Worm (Caenorhabditis elegans) whole organism, L3 larva: ENCODE measurements around the gene mel-32.

ENCODE experiments used
- R02D3.7 ChIP-seq: fragments of 150-350 bp; optimal IDR thresholded peaks from 2 replicates; lab custom pipeline; 2014; ENCODE audit warnings: missing biosample characterization, missing genetic modification characterization
- ZK546.5 ChIP-seq: sonication (generic microtip); optimal IDR thresholded peaks from 2 replicates; lab custom pipeline; 2017; ENCODE audit warnings: missing biosample characterization, missing genetic modification characterization
- ama-1 ChIP-seq: fragments of 150-350 bp; optimal IDR thresholded peaks from 2 replicates; lab custom pipeline; 2018
- ceh-16 ChIP-seq: sonication (generic microtip); optimal IDR thresholded peaks from 2 replicates; lab custom pipeline; 2017; ENCODE audit warnings: missing biosample characterization, missing genetic modification characterization
- ceh-28 ChIP-seq: fragments of 150-350 bp; optimal IDR thresholded peaks from 2 replicates; lab custom pipeline; 2014; ENCODE audit warnings: missing biosample characterization, missing genetic modification reagents, missing genetic modification characterization
- ceh-9 ChIP-seq: sonication (generic microtip); optimal IDR thresholded peaks from 2 replicates; lab custom pipeline; 2018; ENCODE audit warnings: missing biosample characterization, missing genetic modification characterization
- daf-12 ChIP-seq: fragments of 150-350 bp; optimal IDR thresholded peaks from 2 replicates; lab custom pipeline; 2014; ENCODE audit warnings: missing biosample characterization, missing genetic modification reagents, missing genetic modification characterization
- egl-27 ChIP-seq: sonication (generic microtip); optimal IDR thresholded peaks from 4 replicates; lab custom pipeline; 2017; ENCODE audit warnings: missing biosample characterization, missing genetic modification reagents, missing genetic modification characterization
- egl-5 ChIP-seq: fragments of 150-350 bp; optimal IDR thresholded peaks from 2 replicates; lab custom pipeline; 2017; ENCODE audit warnings: missing biosample characterization, missing genetic modification reagents, missing genetic modification characterization, inconsistent platforms
- elt-2 ChIP-seq: sonication (generic microtip); optimal IDR thresholded peaks from 2 replicates; lab custom pipeline; 2016; ENCODE audit warnings: missing genetic modification reagents, mild to moderate bottlenecking, missing genetic modification characterization, missing compliant biosample characterization
- elt-3 ChIP-seq, 3 experiments: fragments of 150-350 bp in 1 of 3; sonication (generic microtip) in 2 of 3; optimal IDR thresholded peaks; 2 replicates in 2 of 3; 4 replicates in 1 of 3; lab custom pipeline; 2014 to 2017; ENCODE audit warnings: missing biosample characterization in 3 of 3, missing genetic modification characterization in 3 of 3
- fkh-10 ChIP-seq: sonication (generic microtip); optimal IDR thresholded peaks from 2 replicates; lab custom pipeline; 2017; ENCODE audit warnings: missing biosample characterization, missing genetic modification reagents, missing genetic modification characterization
- fkh-2 ChIP-seq: fragments of 150-350 bp; optimal IDR thresholded peaks from 2 replicates; lab custom pipeline; 2014; ENCODE audit warnings: missing biosample characterization, missing genetic modification reagents, missing genetic modification characterization
- fos-1 ChIP-seq: fragments of 150-350 bp; optimal IDR thresholded peaks from 2 replicates; lab custom pipeline; 2014; ENCODE audit warnings: missing biosample characterization, missing genetic modification characterization
- hmg-11 ChIP-seq: sonication (generic microtip); optimal IDR thresholded peaks from 2 replicates; lab custom pipeline; 2016; ENCODE audit warnings: missing genetic modification characterization, missing compliant biosample characterization
- jun-1 ChIP-seq: fragments of 150-350 bp; optimal IDR thresholded peaks from 2 replicates; lab custom pipeline; 2014; ENCODE audit warnings: missing biosample characterization, missing genetic modification reagents, missing genetic modification characterization
- lin-15B ChIP-seq: fragments of 150-350 bp; optimal IDR thresholded peaks from 2 replicates; lab custom pipeline; 2014; ENCODE audit warnings: missing biosample characterization, missing genetic modification characterization
- lin-39 ChIP-seq: fragments of 150-350 bp; optimal IDR thresholded peaks from 2 replicates; lab custom pipeline; 2018; ENCODE audit warnings: missing biosample characterization, missing genetic modification reagents, missing genetic modification characterization
- lsy-12 ChIP-seq: sonication (generic microtip); optimal IDR thresholded peaks from 2 replicates; lab custom pipeline; 2016; ENCODE audit warnings: mild to moderate bottlenecking, missing genetic modification characterization, missing compliant biosample characterization
- mdl-1 ChIP-seq: fragments of 150-350 bp; optimal IDR thresholded peaks from 2 replicates; lab custom pipeline; 2014; ENCODE audit warnings: missing biosample characterization, missing genetic modification characterization
- mml-1 ChIP-seq: fragments of 150-350 bp; sonication (generic microtip); optimal IDR thresholded peaks from 3 replicates; lab custom pipeline; 2014; ENCODE audit warnings: missing biosample characterization, missing genetic modification characterization
- nfya-1 ChIP-seq: sonication (generic microtip); optimal IDR thresholded peaks from 2 replicates; lab custom pipeline; 2017; ENCODE audit warnings: missing genetic modification characterization, mild to moderate bottlenecking, missing compliant biosample characterization, antibody characterized with exemption, moderate library complexity; ENCODE audit not compliant: insufficient read depth
- nhr-11 ChIP-seq: fragments of 150-350 bp; optimal IDR thresholded peaks from 2 replicates; lab custom pipeline; 2014; ENCODE audit warnings: missing biosample characterization, missing genetic modification characterization
- nhr-12 ChIP-seq: fragments of 150-350 bp; optimal IDR thresholded peaks from 2 replicates; lab custom pipeline; 2014; ENCODE audit warnings: missing biosample characterization, missing genetic modification characterization
- nhr-23 ChIP-seq: fragments of 150-350 bp; optimal IDR thresholded peaks from 2 replicates; lab custom pipeline; 2014; ENCODE audit warnings: missing biosample characterization, missing genetic modification reagents, missing genetic modification characterization
- nhr-237 ChIP-seq: fragments of 150-350 bp; optimal IDR thresholded peaks from 2 replicates; lab custom pipeline; 2014; ENCODE audit warnings: missing biosample characterization, missing genetic modification characterization
- nhr-25 ChIP-seq: sonication (generic microtip); optimal IDR thresholded peaks from 2 replicates; lab custom pipeline; 2017; ENCODE audit warnings: missing biosample characterization, missing genetic modification characterization
- nhr-28 ChIP-seq: fragments of 150-350 bp; optimal IDR thresholded peaks from 2 replicates; lab custom pipeline; 2014; ENCODE audit warnings: missing biosample characterization, missing genetic modification characterization
- nhr-43 ChIP-seq: sonication (generic microtip); optimal IDR thresholded peaks from 2 replicates; lab custom pipeline; 2016; ENCODE audit warnings: mild to moderate bottlenecking, missing genetic modification characterization, missing compliant biosample characterization; ENCODE audit not compliant: poor library complexity, severe bottlenecking
- nhr-77 ChIP-seq: fragments of 150-350 bp; optimal IDR thresholded peaks from 2 replicates; lab custom pipeline; 2014; ENCODE audit warnings: missing biosample characterization, missing genetic modification characterization
- pha-4 ChIP-seq: fragments of 150-350 bp; optimal IDR thresholded peaks from 2 replicates; lab custom pipeline; 2014; ENCODE audit warnings: missing biosample characterization, missing genetic modification reagents, missing genetic modification characterization
- pqm-1 ChIP-seq: fragments of 150-350 bp; optimal IDR thresholded peaks from 2 replicates; lab custom pipeline; 2017; ENCODE audit warnings: missing biosample characterization, missing genetic modification characterization, inconsistent platforms
- sea-2 ChIP-seq: fragments of 150-350 bp; sonication (generic microtip); optimal IDR thresholded peaks from 4 replicates; lab custom pipeline; 2014; ENCODE audit warnings: missing biosample characterization, missing genetic modification reagents, missing genetic modification characterization
- skn-1 ChIP-seq: fragments of 150-350 bp; optimal IDR thresholded peaks from 2 replicates; lab custom pipeline; 2014; ENCODE audit warnings: missing biosample characterization, missing genetic modification characterization
- snpc-4 ChIP-seq: fragments of 150-350 bp; optimal IDR thresholded peaks from 2 replicates; lab custom pipeline; 2014; ENCODE audit warnings: missing biosample characterization, missing genetic modification characterization
- tbx-2 ChIP-seq: sonication (generic microtip); optimal IDR thresholded peaks from 2 replicates; lab custom pipeline; 2016; ENCODE audit warnings: mild to moderate bottlenecking, missing genetic modification characterization, missing compliant biosample characterization
- unc-62 ChIP-seq: fragments of 150-350 bp; sonication (generic microtip); optimal IDR thresholded peaks from 4 replicates; lab custom pipeline; 2014; ENCODE audit warnings: missing biosample characterization, missing genetic modification reagents, missing genetic modification characterization
- zag-1 ChIP-seq: fragments of 150-350 bp; optimal IDR thresholded peaks from 2 replicates; lab custom pipeline; 2014; ENCODE audit warnings: missing biosample characterization, missing genetic modification characterization
- ztf-11 ChIP-seq: fragments of 150-350 bp; optimal IDR thresholded peaks from 2 replicates; lab custom pipeline; 2014; ENCODE audit warnings: missing biosample characterization, missing genetic modification characterization

mel-32 gene

DNA sequence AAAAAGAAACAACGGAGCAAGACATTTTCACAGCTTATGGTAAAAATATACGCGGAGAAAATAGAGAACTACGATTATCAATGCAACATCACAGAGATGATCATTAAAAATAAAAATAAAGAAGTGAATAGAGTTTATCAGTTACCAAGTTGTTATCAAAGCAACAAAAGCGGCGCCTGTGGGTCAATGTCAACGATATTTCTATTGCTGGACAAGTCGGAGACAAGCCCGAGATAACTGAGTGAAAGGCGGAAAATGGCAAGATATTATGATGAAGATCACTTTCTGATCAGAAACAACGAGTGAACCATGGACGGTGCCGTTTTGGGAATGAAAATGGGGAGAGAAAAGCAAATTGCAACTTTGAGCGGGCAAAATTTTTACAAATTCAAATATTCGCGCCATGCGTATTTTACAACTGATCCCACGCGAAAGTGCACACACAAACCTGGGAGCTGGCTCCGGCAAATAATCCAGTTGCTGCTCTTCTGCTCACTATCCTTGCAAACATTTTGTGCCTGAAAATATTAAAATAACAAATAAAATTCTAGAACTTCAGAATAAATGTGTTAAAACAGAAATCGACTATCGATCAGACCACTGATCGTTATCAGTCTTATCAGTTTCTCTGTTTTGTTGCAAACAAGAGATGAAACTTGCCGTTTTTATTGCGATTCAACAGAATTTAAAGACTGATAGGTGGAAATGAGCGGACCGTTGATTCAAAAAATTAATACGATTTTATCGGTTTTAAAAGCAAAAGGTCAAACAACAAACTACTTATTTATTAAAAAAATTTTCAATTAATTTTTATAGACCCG lies at the start of gene mel-32:
Gene mel-32, minus strand, starts transcription at position 696 of the 821 bp plus-strand sequence.
- TF ChIP-seq ceh-28 (tag; lab: Kevin White, UChicago) (peak; percentile 15), tbx-2 (tag; lab: Kevin White, UChicago) (no peak), nhr-11 (tag; lab: Kevin White, UChicago) (no peak), nhr-28 (no peak), mml-1 (tag; lab: Kevin White, UChicago) (no peak), ZK546.5 (tag; lab: Kevin White, UChicago) (no peak), lin-15B (tag; lab: Kevin White, UChicago) (peak; percentile 16), mdl-1 (tag; lab: Kevin White, UChicago) (no peak), snpc-4 (tag; lab: Kevin White, UChicago) (no peak), nhr-23 (tag; lab: Kevin White, UChicago) (no peak), pqm-1 (peak; percentile 67), elt-3 (tag; optimal IDR thresholded peaks at IDR 0.05; lab: Kevin White, UChicago) (no peak), ceh-16 (tag; lab: Kevin White, UChicago) (no peak), R02D3.7 (no peak), nhr-43 (tag; lab: Kevin White, UChicago) (no peak), sea-2 (GFP tag; lab: Kevin White, UChicago) (no peak), nhr-237 (tag; lab: Kevin White, UChicago) (no peak), lin-39 (tag; lab: Kevin White, UChicago) (no peak), skn-1 (tag; lab: Kevin White, UChicago) (no peak), nhr-77 (tag; lab: Kevin White, UChicago) (no peak), hmg-11 (no peak), elt-2 (tag; lab: Kevin White, UChicago) (peak; percentile 84), nhr-12 (tag; lab: Kevin White, UChicago) (no peak), egl-27 (tag; lab: Kevin White, UChicago) (no peak), pha-4 (tag; lab: Kevin White, UChicago) (peak; percentile 48), lsy-12 (tag; lab: Kevin White, UChicago) (no peak), ama-1 (peak; percentile 22), zag-1 (tag; lab: Kevin White, UChicago) (no peak), ztf-11 (tag; lab: Kevin White, UChicago) (no peak), daf-12 (tag; lab: Kevin White, UChicago) (no peak), ceh-9 (tag; lab: Kevin White, UChicago) (no peak), nfya-1 (tag; lab: Kevin White, UChicago) (no peak), fkh-2 (tag; lab: Kevin White, UChicago) (no peak), unc-62 (GFP tag; lab: Kevin White, UChicago) (no peak), nhr-25 (tag; lab: Kevin White, UChicago) (no peak)

DNA sequence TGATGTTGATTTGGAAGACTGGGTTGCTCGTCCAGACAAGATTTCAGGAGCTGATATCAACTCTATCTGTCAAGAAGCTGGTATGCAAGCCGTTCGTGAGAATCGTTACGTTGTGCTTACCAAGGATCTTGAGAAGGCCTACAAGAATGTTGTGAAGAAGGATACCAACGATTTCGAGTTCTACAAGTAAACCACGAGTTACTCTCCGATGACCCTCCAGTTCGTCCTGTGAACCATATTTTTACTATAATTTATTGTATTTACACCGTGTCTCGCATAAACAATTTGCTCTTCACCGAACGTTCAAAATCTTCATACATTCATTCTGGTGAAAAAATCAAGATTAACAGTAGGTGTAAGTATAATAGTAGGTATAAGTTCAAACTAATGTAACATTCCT lies 48.2 kb upstream of the mel-32 start:
- TF ChIP-seq lin-15B (tag; lab: Kevin White, UChicago): no peak
- TF ChIP-seq nhr-77 (tag; lab: Kevin White, UChicago): no peak

DNA sequence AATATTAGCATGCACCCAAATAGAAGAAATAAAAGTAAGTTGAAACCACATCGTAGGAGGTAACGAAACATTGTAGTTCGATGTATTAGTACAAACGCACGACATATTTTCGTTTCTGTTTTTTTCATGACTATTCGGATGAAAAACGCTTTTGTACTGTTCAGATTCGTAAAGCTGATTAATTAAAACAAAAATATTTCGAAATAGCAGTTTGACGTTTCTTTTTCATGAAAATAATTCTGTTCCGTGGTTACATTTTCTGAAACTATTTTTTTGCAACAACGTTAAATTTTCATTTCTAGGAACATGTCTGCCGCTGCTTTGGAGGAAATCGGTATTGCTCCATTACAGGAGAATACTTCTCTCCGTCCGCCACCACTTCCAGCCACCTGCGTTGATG lies 46.7 kb upstream of the mel-32 start, which contains the start of gene rpt-3:
Gene rpt-3, plus strand, starts transcription at position 301 of the 400 bp plus-strand sequence.
- no peak for TF ChIP-seq egl-5 (tag; lab: Kevin White, UChicago)
- no peak for TF ChIP-seq nhr-25 (tag; lab: Kevin White, UChicago)
- TF ChIP-seq mdl-1 (tag; lab: Kevin White, UChicago): no peak
- no peak for TF ChIP-seq nhr-23 (tag; lab: Kevin White, UChicago)
- TF ChIP-seq hmg-11: no peak
- TF ChIP-seq fos-1 (tag; lab: Kevin White, UChicago): no peak
- no peak for TF ChIP-seq nhr-77 (tag; lab: Kevin White, UChicago)
- no peak for TF ChIP-seq ztf-11 (tag; lab: Kevin White, UChicago)
- TF ChIP-seq fkh-2 (tag; lab: Kevin White, UChicago): no peak
- no peak for TF ChIP-seq elt-2 (tag; lab: Kevin White, UChicago)
- TF ChIP-seq skn-1 (tag; lab: Kevin White, UChicago): no peak
- TF ChIP-seq ceh-28 (tag; lab: Kevin White, UChicago): no peak
- no peak for TF ChIP-seq jun-1 (tag; lab: Kevin White, UChicago)
- no peak for TF ChIP-seq pha-4 (tag; lab: Kevin White, UChicago)
- TF ChIP-seq egl-27 (tag; lab: Kevin White, UChicago): no peak
- no peak for TF ChIP-seq unc-62 (GFP tag; lab: Kevin White, UChicago)
- no peak for TF ChIP-seq nfya-1 (tag; lab: Kevin White, UChicago)
- no peak for TF ChIP-seq fkh-10 (GFP tag; lab: Kevin White, UChicago)
